Fruit fly (Drosophila melanogaster) whole organism, adult: ENCODE results near the gene dco.

Experiments used
- CG11617 ChIP-seq: fragments of 200-800 bp; sonication (Bioruptor generic); optimal IDR thresholded peaks from 2 replicates; lab custom pipeline; 2017; ENCODE audit warnings: mild to moderate bottlenecking, missing biosample characterization, missing genetic modification reagents, missing genetic modification characterization
- CG12768 ChIP-seq: fragments of 200-800 bp; sonication (Bioruptor generic); optimal IDR thresholded peaks from 2 replicates; lab custom pipeline; 2017; ENCODE audit warnings: missing biosample characterization, missing genetic modification characterization, mild to moderate bottlenecking, moderate library complexity, missing genetic modification reagents
- CG14711 ChIP-seq: fragments of 200-800 bp; sonication (Bioruptor generic); optimal IDR thresholded peaks from 2 replicates; lab custom pipeline; 2018; ENCODE audit warnings: missing biosample characterization, mild to moderate bottlenecking, missing genetic modification characterization, moderate library complexity
- CG1620 ChIP-seq: fragments of 200-800 bp; sonication (Bioruptor generic); optimal IDR thresholded peaks from 2 replicates; lab custom pipeline; 2016; ENCODE audit warnings: missing biosample characterization, missing genetic modification characterization
- CG33017 ChIP-seq: fragments of 200-800 bp; sonication (Bioruptor generic); optimal IDR thresholded peaks from 2 replicates; lab custom pipeline; 2018; ENCODE audit warnings: missing biosample characterization, mild to moderate bottlenecking, missing genetic modification characterization, moderate library complexity
- CG5204 ChIP-seq: fragments of 200-800 bp; sonication (Bioruptor generic); optimal IDR thresholded peaks from 2 replicates; lab custom pipeline; 2016; ENCODE audit warnings: missing biosample characterization, missing genetic modification characterization
- CG7045 ChIP-seq: fragments of 200-800 bp; sonication (Bioruptor generic); optimal IDR thresholded peaks from 2 replicates; lab custom pipeline; 2017; ENCODE audit warnings: missing biosample characterization, mild to moderate bottlenecking, missing genetic modification characterization
- CG7101 ChIP-seq: fragments of 200-800 bp; sonication (Bioruptor generic); optimal IDR thresholded peaks from 2 replicates; lab custom pipeline; 2018; ENCODE audit warnings: missing biosample characterization, mild to moderate bottlenecking, missing genetic modification characterization, moderate library complexity
- Clk ChIP-seq: fragments of 200-800 bp; sonication (Bioruptor generic); optimal IDR thresholded peaks from 2 replicates; lab custom pipeline; 2017; ENCODE audit warnings: missing biosample characterization, missing genetic modification characterization
- Crg-1 ChIP-seq: fragments of 200-800 bp; sonication (Bioruptor generic); optimal IDR thresholded peaks from 2 replicates; lab custom pipeline; 2016; ENCODE audit warnings: missing biosample characterization, missing genetic modification characterization
- Hr96 ChIP-seq: fragments of 200-800 bp; sonication (Bioruptor generic); optimal IDR thresholded peaks from 2 replicates; lab custom pipeline; 2016; ENCODE audit warnings: missing biosample characterization, missing genetic modification characterization
- Mnt ChIP-seq: fragments of 200-800 bp; sonication (Bioruptor generic); optimal IDR thresholded peaks from 2 replicates; lab custom pipeline; 2016; ENCODE audit warnings: missing biosample characterization, mild to moderate bottlenecking, missing genetic modification characterization
- bab1 ChIP-seq: fragments of 200-800 bp; sonication (Bioruptor generic); optimal IDR thresholded peaks from 3 replicates; lab custom pipeline; 2019; ENCODE audit warnings: missing biosample characterization, mild to moderate bottlenecking, missing genetic modification characterization, moderate library complexity
- cic ChIP-seq: fragments of 200-800 bp; sonication (Bioruptor generic); optimal IDR thresholded peaks from 2 replicates; lab custom pipeline; 2017; ENCODE audit warnings: missing biosample characterization, mild to moderate bottlenecking, missing genetic modification characterization, moderate library complexity
- cnc ChIP-seq, 2 experiments: fragments of >200 bp; optimal IDR thresholded peaks; 2 replicates each; lab custom pipeline; 2017
- kay ChIP-seq: fragments of 200-800 bp; sonication (Bioruptor generic); peaks from one replicate; lab custom pipeline; 2016; ENCODE audit warnings: missing biosample characterization, missing genetic modification characterization, borderline replicate concordance
- ovo ChIP-seq: fragments of 200-800 bp; sonication (Bioruptor generic); optimal IDR thresholded peaks from 2 replicates; lab custom pipeline; 2016; ENCODE audit warnings: missing biosample characterization, missing genetic modification characterization
- pad ChIP-seq: fragments of 200-800 bp; sonication (Bioruptor generic); optimal IDR thresholded peaks from 3 replicates; lab custom pipeline; 2017; ENCODE audit warnings: missing biosample characterization, missing genetic modification characterization, mild to moderate bottlenecking, moderate library complexity, missing genetic modification reagents
- tj ChIP-seq: fragments of 200-800 bp; sonication (Bioruptor generic); optimal IDR thresholded peaks from 3 replicates; lab custom pipeline; 2017; ENCODE audit warnings: missing biosample characterization, mild to moderate bottlenecking, missing genetic modification characterization, moderate library complexity
- toe ChIP-seq: fragments of 200-800 bp; sonication (Bioruptor generic); optimal IDR thresholded peaks from 2 replicates; lab custom pipeline; 2016; ENCODE audit warnings: missing biosample characterization, missing genetic modification characterization

dco gene

DNA sequence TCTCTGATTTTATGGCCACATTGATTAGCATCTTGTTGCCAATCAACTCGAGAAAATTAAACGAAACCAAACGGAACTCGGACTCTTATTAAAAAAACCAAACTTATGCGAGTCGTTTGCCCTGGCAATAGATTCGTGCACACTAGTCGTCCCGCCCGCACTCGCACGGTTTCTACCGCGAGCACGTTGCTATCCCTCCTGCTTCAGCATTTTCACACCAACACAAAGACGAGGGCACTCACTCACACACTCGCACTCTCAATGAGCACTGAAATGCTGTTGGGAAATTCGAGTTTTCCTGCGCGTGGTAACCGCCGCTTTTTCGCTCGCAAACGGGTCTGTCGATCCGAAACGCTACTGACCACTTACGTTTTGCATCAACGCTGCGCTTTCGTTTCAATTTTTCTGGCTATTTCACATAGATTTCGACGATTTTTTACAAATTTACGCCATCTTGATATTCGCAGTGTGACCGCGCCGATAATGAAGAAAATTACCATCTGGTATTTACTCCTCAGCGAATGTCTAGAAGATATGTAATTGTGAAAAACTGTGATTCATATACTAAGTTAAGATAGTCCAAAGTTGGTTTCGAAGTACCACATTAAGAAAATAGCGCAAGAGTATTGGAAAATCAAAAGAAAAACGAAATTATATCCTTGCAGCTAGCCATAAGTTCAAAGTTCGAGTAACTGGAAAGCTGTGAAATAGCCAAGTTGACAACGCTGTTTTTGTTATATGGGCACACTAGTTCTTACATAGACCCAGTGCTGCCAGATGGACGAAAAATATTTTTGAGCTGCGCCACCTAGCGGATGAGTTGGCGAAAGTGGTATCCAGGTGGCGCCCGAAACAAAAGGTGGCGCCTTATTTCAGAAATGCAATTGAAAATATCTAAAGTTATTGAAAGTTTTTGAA, at the start of gene dco:
Gene dco (minus strand): TSS at position 503 of the 918 bp plus-strand sequence.
- TF ChIP-seq cic (GFP tag; lab: Kevin White, UChicago) (no peak), CG1620 (GFP tag; lab: Kevin White, UChicago) (peak; percentile 69), cnc (optimal IDR thresholded peaks at IDR 0.05; lab: Kevin White, UChicago) (no peak), Crg-1 (GFP tag; lab: Kevin White, UChicago) (peak; percentile 42), CG7101 (tag; lab: Kevin White, UChicago) (peak; percentile 37), CG7045 (GFP tag; lab: Kevin White, UChicago) (peak; percentile 38), ovo (GFP tag; lab: Kevin White, UChicago) (no peak), CG5204 (GFP tag; lab: Kevin White, UChicago) (peak; percentile 44), tj (GFP tag; lab: Kevin White, UChicago) (peak; percentile 77), Hr96 (GFP tag; lab: Kevin White, UChicago) (peak; percentile 86), CG33017 (no peak), kay (no peak), toe (GFP tag; lab: Kevin White, UChicago) (peak; percentile 64), CG11617 (GFP tag; lab: Kevin White, UChicago) (no peak), Clk (no peak), bab1 (peak; percentile 52), Mnt (GFP tag; lab: Kevin White, UChicago) (peak; percentile 88), CG12768 (peak; percentile 7), pad (GFP tag; lab: Kevin White, UChicago) (peak; percentile 54), CG14711 (no peak)

- TF ChIP-seq cic (GFP tag; lab: Kevin White, UChicago) (peak; percentile 10), CG1620 (GFP tag; lab: Kevin White, UChicago) (no peak), kay (peak; percentile 59), ovo (GFP tag; lab: Kevin White, UChicago) (no peak)
Observed at dm6 chr3R:31109126-31109525, 48.1 kb upstream of the dco start, which contains the start of gene Mayo. Gene Mayo (minus strand): TSS chr3R:31109191.

- TF ChIP-seq tj (GFP tag; lab: Kevin White, UChicago) (no peak), CG11617 (GFP tag; lab: Kevin White, UChicago) (no peak), cic (GFP tag; lab: Kevin White, UChicago) (no peak), CG1620 (GFP tag; lab: Kevin White, UChicago) (no peak), ovo (GFP tag; lab: Kevin White, UChicago) (no peak), bab1 (no peak), CG14711 (no peak), cnc (optimal IDR thresholded peaks at IDR 0.05; lab: Kevin White, UChicago) (no peak), toe (GFP tag; lab: Kevin White, UChicago) (no peak), CG7101 (tag; lab: Kevin White, UChicago) (no peak), CG7045 (GFP tag; lab: Kevin White, UChicago) (no peak), CG5204 (GFP tag; lab: Kevin White, UChicago) (no peak), Hr96 (GFP tag; lab: Kevin White, UChicago) (no peak)
Observed at dm6 chr3R:31101069-31101468, 40.1 kb upstream of the dco start, which contains the start of gene CG15553. Gene CG15553 (minus strand): TSS chr3R:31101169.

- TF ChIP-seq CG11617 (GFP tag; lab: Kevin White, UChicago) = no peak
- TF ChIP-seq toe (GFP tag; lab: Kevin White, UChicago) = no peak
- no peak for TF ChIP-seq tj (GFP tag; lab: Kevin White, UChicago)
- no peak for TF ChIP-seq pad (GFP tag; lab: Kevin White, UChicago)
- TF ChIP-seq Hr96 (GFP tag; lab: Kevin White, UChicago) = no peak
- no peak for TF ChIP-seq Crg-1 (GFP tag; lab: Kevin White, UChicago)
- TF ChIP-seq Mnt (GFP tag; lab: Kevin White, UChicago) = no peak
- no peak for TF ChIP-seq CG7101 (tag; lab: Kevin White, UChicago)
- TF ChIP-seq ovo (GFP tag; lab: Kevin White, UChicago) = no peak
- no peak for TF ChIP-seq CG1620 (GFP tag; lab: Kevin White, UChicago)
- TF ChIP-seq CG14711 = no peak
- no peak for TF ChIP-seq cnc (optimal IDR thresholded peaks at IDR 0.05; lab: Kevin White, UChicago)
- TF ChIP-seq cic (GFP tag; lab: Kevin White, UChicago) = no peak
Observed at dm6 chr3R:31097221-31097620, 36.2 kb upstream of the dco start, which contains the start of gene CG11317. Gene CG11317 (minus strand): TSS chr3R:31097321.

dm6 chr3R:31089985-31090384, 29.0 kb upstream of the dco start:
- TF ChIP-seq pad (GFP tag; lab: Kevin White, UChicago) = no peak
- TF ChIP-seq Mnt (GFP tag; lab: Kevin White, UChicago) = no peak
- no peak for TF ChIP-seq bab1
- no peak for TF ChIP-seq toe (GFP tag; lab: Kevin White, UChicago)
- no peak for TF ChIP-seq CG1620 (GFP tag; lab: Kevin White, UChicago)
- TF ChIP-seq kay = no peak
- no peak for TF ChIP-seq Clk
- TF ChIP-seq CG12768 = no peak
- TF ChIP-seq CG33017 = no peak
- TF ChIP-seq CG5204 (GFP tag; lab: Kevin White, UChicago) = no peak
- TF ChIP-seq CG7045 (GFP tag; lab: Kevin White, UChicago) = no peak
- no peak for TF ChIP-seq ovo (GFP tag; lab: Kevin White, UChicago)
- TF ChIP-seq CG11617 (GFP tag; lab: Kevin White, UChicago) = no peak
- no peak for TF ChIP-seq CG7101 (tag; lab: Kevin White, UChicago)
- TF ChIP-seq Hr96 (GFP tag; lab: Kevin White, UChicago) = no peak
- TF ChIP-seq cic (GFP tag; lab: Kevin White, UChicago) = no peak
- no peak for TF ChIP-seq Crg-1 (GFP tag; lab: Kevin White, UChicago)
- no peak for TF ChIP-seq cnc (optimal IDR thresholded peaks at IDR 0.05; lab: Kevin White, UChicago)
- TF ChIP-seq tj (GFP tag; lab: Kevin White, UChicago) = no peak
- no peak for TF ChIP-seq CG14711
